Worm (Caenorhabditis elegans) whole organism, L4 larva: ENCODE measurements around the gene ZK792.12.

Experiments
- Y105C5A.15 ChIP-seq: fragments of 200-800 bp; sonication (Bioruptor generic); IDR thresholded peaks from 2 replicates; pipeline ENCODE4 v1.3.6; 2022; ENCODE audit warnings: missing genetic modification characterization, missing compliant biosample characterization
- ZK337.2 ChIP-seq: fragments of 200-800 bp; sonication (Bioruptor generic); IDR thresholded peaks from 2 replicates; pipeline ENCODE4 v1.3.6; 2022; ENCODE audit warnings: missing genetic modification reagents, missing genetic modification characterization, missing compliant biosample characterization
- ama-1 ChIP-seq: fragments of 150-350 bp; optimal IDR thresholded peaks from 2 replicates; lab custom pipeline; 2014; ENCODE audit warnings: inconsistent platforms, mixed read lengths
- ceh-20 ChIP-seq: fragments of 200-800 bp; sonication (Bioruptor generic); IDR thresholded peaks from 2 replicates; pipeline ENCODE4 v1.3.6; 2022; ENCODE audit warnings: missing genetic modification reagents, missing genetic modification characterization, missing compliant biosample characterization
- ceh-28 ChIP-seq: fragments of 150-350 bp; optimal IDR thresholded peaks from 2 replicates; lab custom pipeline; 2014; ENCODE audit warnings: missing biosample characterization, missing genetic modification reagents, missing genetic modification characterization
- ces-1 ChIP-seq: fragments of 150-350 bp; sonication (generic microtip); optimal IDR thresholded peaks from 4 replicates; lab custom pipeline; 2014; ENCODE audit warnings: missing biosample characterization, missing genetic modification reagents, missing genetic modification characterization
- daf-8 ChIP-seq: fragments of 200-800 bp; sonication (Bioruptor generic); IDR thresholded peaks from 2 replicates; pipeline ENCODE4 v1.3.6; 2022; ENCODE audit warnings: missing genetic modification characterization, missing compliant biosample characterization
- hlh-30 ChIP-seq: sonication (generic microtip); optimal IDR thresholded peaks from 2 replicates; lab custom pipeline; 2017; ENCODE audit warnings: antibody characterized with exemption, mild to moderate bottlenecking, missing genetic modification characterization, missing compliant biosample characterization; ENCODE audit not compliant: insufficient read depth
- lin-13 ChIP-seq: fragments of 150-350 bp; optimal IDR thresholded peaks from 2 replicates; lab custom pipeline; 2014; ENCODE audit warnings: missing biosample characterization, missing genetic modification reagents, missing genetic modification characterization
- nhr-25 ChIP-seq: sonication (generic microtip); optimal IDR thresholded peaks from 2 replicates; lab custom pipeline; 2017; ENCODE audit warnings: missing genetic modification characterization, mild to moderate bottlenecking, missing compliant biosample characterization, antibody characterized with exemption, moderate library complexity, borderline replicate concordance; ENCODE audit not compliant: insufficient read depth
- nhr-76 ChIP-seq: fragments of 150-350 bp; optimal IDR thresholded peaks from 2 replicates; lab custom pipeline; 2014; ENCODE audit warnings: missing biosample characterization, missing genetic modification characterization
- tra-1 ChIP-seq: fragments of 200-800 bp; sonication (Bioruptor generic); IDR thresholded peaks from 2 replicates; pipeline ENCODE4 v1.3.6; 2022; ENCODE audit warnings: missing genetic modification reagents, missing genetic modification characterization, missing compliant biosample characterization
- unc-62 ChIP-seq, 3 experiments: fragments of 150-350 bp in 1 of 3; sonication (generic microtip); optimal IDR thresholded peaks in 2 of 3; peaks in 1 of 3; 1 replicate in 1 of 3; 2 replicates in 2 of 3; lab custom pipeline; 2014 to 2017; ENCODE audit warnings: missing biosample characterization in 3 of 3, missing genetic modification characterization in 3 of 3, missing genetic modification reagents in 3 of 3, missing genotype in 1 of 3

- no peak for TF ChIP-seq nhr-25 (tag; lab: Kevin White, UChicago)
- TF ChIP-seq lin-13 (GFP tag; lab: Kevin White, UChicago): no peak
- no peak for TF ChIP-seq tra-1 (GFP tag; lab: Robert Waterston, UW)
- TF ChIP-seq ceh-20 (GFP tag; lab: Robert Waterston, UW): no peak
- TF ChIP-seq hlh-30 (tag; lab: Kevin White, UChicago): no peak
- TF ChIP-seq ceh-28 (tag; lab: Kevin White, UChicago): no peak
- no peak for TF ChIP-seq unc-62 (GFP tag; optimal IDR thresholded peaks at IDR 0.05 in 1 of 2; lab: Kevin White, UChicago)
- TF ChIP-seq unc-62 (tag; optimal IDR thresholded peaks at IDR 0.05; lab: Kevin White, UChicago): no peak
- TF ChIP-seq daf-8 (GFP tag; lab: Robert Waterston, UW): no peak
- TF ChIP-seq ZK337.2 (GFP tag; lab: Robert Waterston, UW): no peak
- no peak for TF ChIP-seq nhr-76 (tag; lab: Kevin White, UChicago)
- TF ChIP-seq Y105C5A.15: no peak
- no peak for TF ChIP-seq ama-1 (lab: Kevin White, UChicago)
- TF ChIP-seq ces-1 (GFP tag; lab: Kevin White, UChicago): no peak
Measured at ce11 chrIV:11716414-11716813, 22.8 kb downstream of the ZK792.12 start.
